Worm (Caenorhabditis elegans) whole organism, young adult: Measurements from ENCODE around the gene tomm-70.
A peak's percentile ranks its signal among the peaks of the same experiment; 100 is the strongest.

Experiments
- B0261.1 ChIP-seq: sonication (generic microtip); optimal IDR thresholded peaks from 2 replicates; lab custom pipeline; 2016; ENCODE audit warnings: mild to moderate bottlenecking, missing genetic modification characterization, moderate library complexity, missing compliant biosample characterization
- F33H1.4 ChIP-seq: fragments of 200-800 bp; sonication (Bioruptor generic); IDR thresholded peaks from 2 replicates; pipeline ENCODE4 v1.3.6; 2022; ENCODE audit warnings: missing genetic modification reagents, missing genetic modification characterization, missing compliant biosample characterization
- T07F8.4 ChIP-seq: sonication (generic microtip); optimal IDR thresholded peaks from 2 replicates; lab custom pipeline; 2016; ENCODE audit warnings: mild to moderate bottlenecking, missing genetic modification characterization, moderate library complexity, missing compliant biosample characterization
- T26A5.8 ChIP-seq: sonication (generic microtip); optimal IDR thresholded peaks from 2 replicates; lab custom pipeline; 2016; ENCODE audit warnings: missing genetic modification characterization, missing compliant biosample characterization
- ZK185.1 ChIP-seq: sonication (generic microtip); optimal IDR thresholded peaks from 2 replicates; lab custom pipeline; 2016; ENCODE audit warnings: mild to moderate bottlenecking, missing genetic modification characterization, missing compliant biosample characterization; ENCODE audit not compliant: poor library complexity, severe bottlenecking
- attf-3 ChIP-seq: fragments of 200-800 bp; sonication (Bioruptor generic); conservative IDR thresholded peaks from 2 replicates; pipeline ENCODE4 v1.3.6; 2022; ENCODE audit warnings: missing genetic modification reagents, missing genetic modification characterization, missing compliant biosample characterization
- attf-5 ChIP-seq: fragments of 200-800 bp; sonication (Bioruptor generic); optimal IDR thresholded peaks from 2 replicates; lab custom pipeline; 2018; ENCODE audit warnings: mild to moderate bottlenecking, missing genetic modification characterization, missing compliant biosample characterization
- cebp-1 ChIP-seq, 2 experiments: fragments of 200-800 bp in 1 of 2; sonication (Bioruptor generic) in 1 of 2; sonication (generic microtip) in 1 of 2; IDR thresholded peaks in 1 of 2; optimal IDR thresholded peaks in 1 of 2; 2 replicates each; pipeline versions ENCODE4 v1.3.6 to Lab custom; 2017 to 2022; ENCODE audit warnings: missing compliant biosample characterization in 2 of 2, missing genetic modification characterization in 2 of 2, mild to moderate bottlenecking in 1 of 2, missing genetic modification reagents in 1 of 2, moderate library complexity in 1 of 2
- dox-1 ChIP-seq: fragments of 200-800 bp; sonication (Bioruptor generic); IDR thresholded peaks from 2 replicates; pipeline ENCODE4 v1.3.6; 2022; ENCODE audit warnings: missing genetic modification reagents, missing genetic modification characterization, missing compliant biosample characterization
- egl-44 ChIP-seq: fragments of 200-800 bp; sonication (Bioruptor generic); IDR thresholded peaks from 2 replicates; pipeline ENCODE4 v1.3.6; 2022; ENCODE audit warnings: missing genetic modification reagents, missing genetic modification characterization, missing compliant biosample characterization
- ekl-4 ChIP-seq: fragments of 200-800 bp; sonication (Bioruptor generic); IDR thresholded peaks from 2 replicates; pipeline ENCODE4 v1.3.6; 2022; ENCODE audit warnings: missing genetic modification reagents, missing genetic modification characterization, missing compliant biosample characterization
- ets-4 ChIP-seq: fragments of 200-800 bp; sonication (Bioruptor generic); optimal IDR thresholded peaks from 2 replicates; lab custom pipeline; 2018; ENCODE audit warnings: mild to moderate bottlenecking, missing genetic modification characterization, missing compliant biosample characterization
- hlh-12 ChIP-seq: sonication (generic microtip); optimal IDR thresholded peaks from 2 replicates; lab custom pipeline; 2016; ENCODE audit warnings: missing genetic modification characterization, missing compliant biosample characterization
- hmg-1.2 ChIP-seq: fragments of 200-800 bp; sonication (Bioruptor generic); IDR thresholded peaks from 2 replicates; pipeline ENCODE4 v1.3.6; 2022; ENCODE audit warnings: missing genetic modification reagents, missing genetic modification characterization, missing compliant biosample characterization
- hrde-1 ChIP-seq: sonication (generic microtip); optimal IDR thresholded peaks from 2 replicates; lab custom pipeline; 2016; ENCODE audit warnings: missing genetic modification characterization, mild to moderate bottlenecking, missing compliant biosample characterization, moderate library complexity, missing genotype, missing genetic modification reagents, borderline replicate concordance
- hsf-1 ChIP-seq: fragments of 200-800 bp; sonication (Bioruptor generic); IDR thresholded peaks from 2 replicates; pipeline ENCODE4 v1.3.6; 2022; ENCODE audit warnings: missing genetic modification reagents, missing genetic modification characterization, missing compliant biosample characterization
- mxl-1 ChIP-seq: sonication (generic microtip); optimal IDR thresholded peaks from 2 replicates; lab custom pipeline; 2016; ENCODE audit warnings: missing genetic modification characterization, missing compliant biosample characterization
- nfyb-1 ChIP-seq: fragments of 200-800 bp; sonication (Bioruptor generic); IDR thresholded peaks from 2 replicates; pipeline ENCODE4 v1.3.6; 2022; ENCODE audit warnings: missing genetic modification reagents, missing genetic modification characterization, missing compliant biosample characterization
- nhr-179 ChIP-seq: sonication (generic microtip); optimal IDR thresholded peaks from 2 replicates; lab custom pipeline; 2016; ENCODE audit warnings: mild to moderate bottlenecking, missing genetic modification characterization, missing compliant biosample characterization
- nhr-80 ChIP-seq: sonication (generic microtip); optimal IDR thresholded peaks from 2 replicates; lab custom pipeline; 2016; ENCODE audit warnings: missing genetic modification characterization, missing compliant biosample characterization
- sdz-38 ChIP-seq: sonication (generic microtip); optimal IDR thresholded peaks from 2 replicates; lab custom pipeline; 2016; ENCODE audit warnings: missing genotype, missing genetic modification characterization, missing compliant biosample characterization
- sea-2 ChIP-seq: fragments of 200-800 bp; sonication (Bioruptor generic); IDR thresholded peaks from 2 replicates; pipeline ENCODE4 v1.3.6; 2022; ENCODE audit warnings: missing genetic modification characterization, missing compliant biosample characterization
- sptf-2 ChIP-seq: fragments of 200-800 bp; sonication (Bioruptor generic); optimal IDR thresholded peaks from 2 replicates; lab custom pipeline; 2018; ENCODE audit warnings: mild to moderate bottlenecking, missing genetic modification characterization, missing compliant biosample characterization
- tlf-1 ChIP-seq: fragments of 200-800 bp; sonication (Bioruptor generic); optimal IDR thresholded peaks from 2 replicates; lab custom pipeline; 2018; ENCODE audit warnings: mild to moderate bottlenecking, missing genetic modification characterization, missing compliant biosample characterization
- unc-62 ChIP-seq: fragments of 150-350 bp; optimal IDR thresholded peaks from 2 replicates; lab custom pipeline; 2014; ENCODE audit warnings: missing biosample characterization, missing genetic modification reagents, missing genetic modification characterization
- zfh-2 ChIP-seq: fragments of 200-800 bp; sonication (Bioruptor generic); conservative IDR thresholded peaks from 2 replicates; pipeline ENCODE4 v1.3.6; 2022; ENCODE audit warnings: missing genetic modification reagents, missing genetic modification characterization, missing compliant biosample characterization
- zim-3 ChIP-seq: sonication (generic microtip); optimal IDR thresholded peaks from 2 replicates; lab custom pipeline; 2017; ENCODE audit warnings: mild to moderate bottlenecking, missing genetic modification characterization, moderate library complexity, missing compliant biosample characterization

The tomm-70 gene

DNA sequence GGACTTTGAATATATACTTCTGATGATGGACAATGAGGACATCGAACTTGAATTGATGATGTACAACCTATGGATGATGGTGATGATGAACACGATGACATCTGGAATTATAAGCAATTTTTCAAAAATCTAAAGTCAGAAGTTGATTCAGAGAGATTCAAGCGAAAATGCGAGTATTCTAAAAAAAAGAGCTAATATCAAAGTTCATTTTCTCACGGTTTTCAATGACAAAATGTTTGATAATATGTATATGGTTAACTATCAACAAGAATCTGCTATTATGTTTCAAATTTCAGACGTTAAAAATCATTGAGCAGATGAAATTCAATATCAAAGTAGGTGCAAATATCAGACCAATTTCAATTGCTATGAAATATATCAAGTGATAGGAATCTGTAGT, 25.4 kb upstream of the tomm-70 start, which contains the start of gene K02D10.4 (continued):
- TF ChIP-seq B0261.1 (tag; lab: Kevin White, UChicago) = no peak
- no peak for TF ChIP-seq sdz-38 (tag; lab: Kevin White, UChicago)
- no peak for TF ChIP-seq zfh-2
- no peak for TF ChIP-seq egl-44 (GFP tag; lab: Robert Waterston, UW)

DNA sequence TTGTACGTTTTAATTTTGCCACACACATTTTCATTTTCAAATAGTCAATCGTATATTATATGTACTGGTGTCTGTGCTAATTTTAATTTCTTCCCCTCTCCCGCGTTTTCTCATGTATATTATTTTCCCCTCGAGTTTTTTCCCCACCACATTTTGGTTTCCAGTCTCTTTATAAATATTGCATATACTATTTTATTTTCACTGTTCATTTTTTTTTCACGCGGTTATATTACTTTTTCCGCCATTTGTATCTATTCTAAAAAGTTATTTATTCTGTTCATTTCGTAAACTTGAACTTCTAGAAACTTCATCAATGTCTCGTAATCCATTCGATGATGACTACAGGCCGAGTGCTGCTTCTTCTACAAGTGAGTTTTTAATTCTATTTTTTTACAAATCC, 21.4 kb upstream of the tomm-70 start, which contains the start of gene snap-29:
TSS of gene snap-29 (plus strand) at position 301 of the 400 bp plus-strand sequence.
- TF ChIP-seq nhr-80 (tag; lab: Kevin White, UChicago) (no peak), nfyb-1 (GFP tag; lab: Robert Waterston, UW) (0 out of 2 replicates have a peak, but pooled peaks have one; percentile 9)

ce11 chrIII:8773375-8773774, 18.8 kb upstream of the tomm-70 start:
- TF ChIP-seq hlh-12 (tag; lab: Kevin White, UChicago) (no peak), hsf-1 (GFP tag; lab: Robert Waterston, UW) (0 out of 2 replicates have a peak, but pooled peaks have one; percentile 22)

- no peak for TF ChIP-seq sptf-2
- peak; percentile 2 for TF ChIP-seq attf-5 (GFP tag; lab: Kevin White, UChicago)
- peak; percentile 89 for TF ChIP-seq cebp-1 (GFP tag; IDR thresholded peaks at IDR 0.05; lab: Robert Waterston, UW)
- peak; percentile 97 for TF ChIP-seq cebp-1 (tag; optimal IDR thresholded peaks at IDR 0.05; lab: Kevin White, UChicago)
- TF ChIP-seq nhr-80 (tag; lab: Kevin White, UChicago) = peak; percentile 57
- TF ChIP-seq hmg-1.2 (GFP tag; lab: Robert Waterston, UW) = peak; percentile 36; the same call in 1 of the 2 replicates
- TF ChIP-seq, all 124 proteins: peak for 4
Observed at ce11 chrIII:8772428-8773027, 18.0 kb upstream of the tomm-70 start.

- TF ChIP-seq sea-2 (GFP tag; lab: Robert Waterston, UW) (no peak), nfyb-1 (GFP tag; lab: Robert Waterston, UW) (no peak), unc-62 (GFP tag; lab: Kevin White, UChicago) (no peak), ets-4 (GFP tag; lab: Kevin White, UChicago) (no peak), cebp-1 (GFP tag; IDR thresholded peaks at IDR 0.05; lab: Robert Waterston, UW) (no peak), cebp-1 (tag; optimal IDR thresholded peaks at IDR 0.05; lab: Kevin White, UChicago) (no peak), ekl-4 (GFP tag; lab: Robert Waterston, UW) (no peak), ZK185.1 (tag; lab: Kevin White, UChicago) (no peak), F33H1.4 (GFP tag; lab: Robert Waterston, UW) (no peak), attf-3 (GFP tag; lab: Robert Waterston, UW) (no peak)
Observed at ce11 chrIII:8771851-8772250, 17.3 kb upstream of the tomm-70 start, which contains the start of gene K02D10.3. Gene K02D10.3 (minus strand): TSS chrIII:8771951.

DNA sequence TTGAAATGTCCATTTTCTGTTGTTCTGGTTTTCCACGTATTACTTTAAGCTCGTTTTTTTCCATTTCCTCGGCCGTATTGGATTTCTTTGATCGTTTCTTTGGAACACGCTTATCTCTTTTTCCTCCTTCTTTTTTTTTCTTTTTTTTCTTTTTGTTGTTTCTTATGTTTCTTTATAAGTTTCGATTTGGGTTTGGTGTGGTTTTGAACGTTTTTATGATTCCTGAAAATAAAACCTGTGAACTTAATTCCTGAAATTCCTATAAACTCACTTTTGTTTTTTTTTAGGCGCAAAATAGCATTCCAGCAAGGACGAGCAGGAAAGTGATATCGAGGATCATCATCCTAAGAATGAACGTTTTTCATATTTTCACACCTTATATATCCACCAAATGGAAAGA, 16.6 kb upstream of the tomm-70 start, which contains the start of gene K02D10.2:
TSS of gene K02D10.2 (minus strand) at position 101 of the 400 bp plus-strand sequence.
- TF ChIP-seq nhr-179 (tag; lab: Kevin White, UChicago) (no peak), attf-5 (GFP tag; lab: Kevin White, UChicago) (no peak), hrde-1 (no peak), zfh-2 (no peak), mxl-1 (no peak), T26A5.8 (no peak), T07F8.4 (no peak), tlf-1 (GFP tag; lab: Kevin White, UChicago) (no peak), zim-3 (tag; lab: Kevin White, UChicago) (no peak), dox-1 (no peak)
